Fruit fly (Drosophila melanogaster): ENCODE data around the gene OXA1L.

- TF ChIP-seq Sin3A (optimal IDR thresholded peaks at IDR 0.05): no peak
- no peak for TF ChIP-seq ttk (optimal IDR thresholded peaks at IDR 0.05)
- TF ChIP-seq h (optimal IDR thresholded peaks at IDR 0.05): no peak
- TF ChIP-seq insv (optimal IDR thresholded peaks at IDR 0.05): no peak
- no peak for TF ChIP-seq psq (optimal IDR thresholded peaks at IDR 0.05)
These were observed 33.2 kb downstream of the OXA1L start for dm6 chr3L:10853131-10853471.

Measured in Kc167 (cell line).